Worm (Caenorhabditis elegans): ENCODE results near the gene sra-8.

- TF ChIP-seq W03F9.2 (tag; optimal IDR thresholded peaks at IDR 0.05) (no peak), him-1 (tag; optimal IDR thresholded peaks at IDR 0.05) (no peak)
Measured at ce11 chrII:9528480-9528879, 9.0 kb upstream of the sra-8 start, which contains the start of gene sra-2.

Measured in whole organism, L4/young adult.